Worm (Caenorhabditis elegans) whole organism, L1 larva: Measurements from ENCODE around the gene C15H11.1.

Source experiments
- C04F5.9 ChIP-seq: sonication (generic microtip); optimal IDR thresholded peaks from 2 replicates; lab custom pipeline; 2016; ENCODE audit warnings: missing genetic modification characterization, missing compliant biosample characterization
- C16A3.4 ChIP-seq: fragments of 150-350 bp; optimal IDR thresholded peaks from 2 replicates; lab custom pipeline; 2014; ENCODE audit warnings: missing biosample characterization, missing genetic modification characterization
- Y116A8C.19 ChIP-seq: sonication (generic microtip); optimal IDR thresholded peaks from 2 replicates; lab custom pipeline; 2016; ENCODE audit warnings: missing compliant biosample characterization, missing genetic modification characterization, borderline replicate concordance
- aha-1 ChIP-seq: fragments of 150-350 bp; optimal IDR thresholded peaks from 2 replicates; lab custom pipeline; 2014; ENCODE audit warnings: missing biosample characterization, missing genetic modification characterization
- alr-1 ChIP-seq: fragments of 200-800 bp; sonication (Bioruptor generic); optimal IDR thresholded peaks from 2 replicates; lab custom pipeline; 2018; ENCODE audit warnings: borderline replicate concordance, mild to moderate bottlenecking, missing genetic modification characterization, missing compliant biosample characterization
- aly-2 ChIP-seq: fragments of 150-350 bp; optimal IDR thresholded peaks from 2 replicates; lab custom pipeline; 2014; ENCODE audit warnings: missing biosample characterization, missing genetic modification characterization
- blmp-1 ChIP-seq: fragments of 150-350 bp; optimal IDR thresholded peaks from 2 replicates; lab custom pipeline; 2014; ENCODE audit warnings: missing biosample characterization, missing genetic modification characterization
- ceh-63 ChIP-seq: fragments of 200-800 bp; sonication (Bioruptor generic); optimal IDR thresholded peaks from 2 replicates; lab custom pipeline; 2018; ENCODE audit warnings: mild to moderate bottlenecking, missing genetic modification characterization, missing compliant biosample characterization
- ceh-8 ChIP-seq: fragments of 200-800 bp; sonication (Bioruptor generic); optimal IDR thresholded peaks from 2 replicates; lab custom pipeline; 2018; ENCODE audit warnings: mild to moderate bottlenecking, missing genetic modification characterization, moderate library complexity, missing compliant biosample characterization
- ceh-82 ChIP-seq, 3 experiments: fragments of 150-350 bp in 1 of 3; sonication (generic microtip) in 2 of 3; optimal IDR thresholded peaks; 2 replicates each; lab custom pipeline; 2014 to 2017; ENCODE audit warnings: missing biosample characterization in 3 of 3, missing genetic modification characterization in 3 of 3
- ceh-88 ChIP-seq: fragments of 200-800 bp; sonication (Bioruptor generic); IDR thresholded peaks from 2 replicates; pipeline ENCODE4 v1.3.6; 2022; ENCODE audit warnings: missing genetic modification characterization, missing compliant biosample characterization
- ceh-90 ChIP-seq: sonication (generic microtip); optimal IDR thresholded peaks from 2 replicates; lab custom pipeline; 2016; ENCODE audit warnings: missing genetic modification characterization, missing compliant biosample characterization
- ces-1 ChIP-seq: fragments of 150-350 bp; optimal IDR thresholded peaks from 2 replicates; lab custom pipeline; 2014; ENCODE audit warnings: missing biosample characterization, missing genetic modification reagents, missing genetic modification characterization
- dsc-1 ChIP-seq: sonication (generic microtip); optimal IDR thresholded peaks from 2 replicates; lab custom pipeline; 2016; ENCODE audit warnings: mild to moderate bottlenecking, missing genetic modification characterization, missing compliant biosample characterization
- efl-3 ChIP-seq: fragments of 200-800 bp; sonication (Bioruptor generic); optimal IDR thresholded peaks from 2 replicates; lab custom pipeline; 2018; ENCODE audit warnings: mild to moderate bottlenecking, missing genetic modification characterization, missing compliant biosample characterization
- egl-27 ChIP-seq, 2 experiments: fragments of 150-350 bp in 1 of 2; sonication (generic microtip); optimal IDR thresholded peaks; 3 replicates each; lab custom pipeline; 2017 to 2018; ENCODE audit warnings: missing biosample characterization in 2 of 2, missing genetic modification characterization in 2 of 2, missing genetic modification reagents in 2 of 2
- elt-2 ChIP-seq: sonication (generic microtip); optimal IDR thresholded peaks from 2 replicates; lab custom pipeline; 2016; ENCODE audit warnings: missing genetic modification characterization, mild to moderate bottlenecking, inconsistent platforms, missing compliant biosample characterization, missing genetic modification reagents
- elt-3 ChIP-seq, 6 experiments: fragments of 150-350 bp in 1 of 6; sonication (generic microtip); optimal IDR thresholded peaks; 2 replicates each; lab custom pipeline; 2017 to 2018; ENCODE audit warnings: missing biosample characterization in 6 of 6, missing genetic modification characterization in 6 of 6, inconsistent platforms in 1 of 6
- ets-5 ChIP-seq: fragments of 200-800 bp; sonication (Bioruptor generic); IDR thresholded peaks from 2 replicates; pipeline ENCODE4 v1.3.6; 2022; ENCODE audit warnings: missing genetic modification characterization, missing compliant biosample characterization
- fkh-8 ChIP-seq: sonication (generic microtip); optimal IDR thresholded peaks from 2 replicates; lab custom pipeline; 2016; ENCODE audit warnings: mild to moderate bottlenecking, missing genetic modification characterization, missing compliant biosample characterization
- grh-1 ChIP-seq: fragments of 200-800 bp; sonication (Bioruptor generic); IDR thresholded peaks from 2 replicates; pipeline ENCODE4 v1.3.6; 2022; ENCODE audit warnings: missing genetic modification reagents, missing genetic modification characterization, missing compliant biosample characterization
- hlh-17 ChIP-seq: fragments of 200-800 bp; sonication (Bioruptor generic); optimal IDR thresholded peaks from 2 replicates; lab custom pipeline; 2018; ENCODE audit warnings: missing genetic modification characterization, mild to moderate bottlenecking, missing compliant biosample characterization, moderate library complexity, borderline replicate concordance
- hlh-4 ChIP-seq: sonication (generic microtip); optimal IDR thresholded peaks from 2 replicates; lab custom pipeline; 2016; ENCODE audit warnings: mild to moderate bottlenecking, missing genetic modification characterization, missing compliant biosample characterization
- hpl-2 ChIP-seq: fragments of 150-350 bp; optimal IDR thresholded peaks from 2 replicates; lab custom pipeline; 2014; ENCODE audit warnings: missing biosample characterization, missing genetic modification reagents, missing genetic modification characterization
- irx-1 ChIP-seq: sonication (generic microtip); optimal IDR thresholded peaks from 2 replicates; lab custom pipeline; 2016; ENCODE audit warnings: missing genetic modification characterization, missing compliant biosample characterization
- lin-39 ChIP-seq: fragments of 150-350 bp; optimal IDR thresholded peaks from 2 replicates; lab custom pipeline; 2014; ENCODE audit warnings: missing biosample characterization, missing genetic modification reagents, missing genetic modification characterization
- lir-3 ChIP-seq: sonication (generic microtip); optimal IDR thresholded peaks from 2 replicates; lab custom pipeline; 2016; ENCODE audit warnings: mild to moderate bottlenecking, missing genetic modification characterization, moderate library complexity, missing compliant biosample characterization; ENCODE audit not compliant: poor library complexity
- lsy-2 ChIP-seq, 2 experiments: fragments of 150-350 bp; optimal IDR thresholded peaks; 2 replicates each; lab custom pipeline; 2014; ENCODE audit warnings: missing biosample characterization in 2 of 2, missing genetic modification characterization in 2 of 2
- mdl-1 ChIP-seq, 2 experiments: fragments of 150-350 bp; optimal IDR thresholded peaks; 2 replicates each; lab custom pipeline; 2014 to 2017; ENCODE audit warnings: missing biosample characterization in 2 of 2, missing genetic modification characterization in 2 of 2, inconsistent platforms in 1 of 2
- nhr-12 ChIP-seq: sonication (generic microtip); optimal IDR thresholded peaks from 2 replicates; lab custom pipeline; 2017; ENCODE audit warnings: missing biosample characterization, missing genetic modification characterization
- nhr-19 ChIP-seq: fragments of 200-800 bp; sonication (Bioruptor generic); conservative IDR thresholded peaks from 2 replicates; pipeline ENCODE4 v1.3.6; 2022; ENCODE audit warnings: missing genetic modification characterization, missing compliant biosample characterization
- nhr-237 ChIP-seq: fragments of 150-350 bp; optimal IDR thresholded peaks from 2 replicates; lab custom pipeline; 2014; ENCODE audit warnings: missing biosample characterization, missing genetic modification characterization
- nhr-47 ChIP-seq: sonication (generic microtip); optimal IDR thresholded peaks from 2 replicates; lab custom pipeline; 2016; ENCODE audit warnings: mild to moderate bottlenecking, missing genetic modification characterization, moderate library complexity, missing compliant biosample characterization
- nhr-71 ChIP-seq: sonication (generic microtip); optimal IDR thresholded peaks from 2 replicates; lab custom pipeline; 2016; ENCODE audit warnings: mild to moderate bottlenecking, missing genetic modification characterization, moderate library complexity, missing compliant biosample characterization
- nhr-77 ChIP-seq: fragments of 150-350 bp; optimal IDR thresholded peaks from 2 replicates; lab custom pipeline; 2014; ENCODE audit warnings: missing biosample characterization, missing genetic modification characterization
- nhr-84 ChIP-seq: sonication (generic microtip); optimal IDR thresholded peaks from 2 replicates; lab custom pipeline; 2017; ENCODE audit warnings: missing biosample characterization, missing genetic modification characterization
- nhr-85 ChIP-seq: sonication (generic microtip); peaks from one replicate; lab custom pipeline; 2016; ENCODE audit warnings: missing genetic modification characterization, inconsistent platforms, missing compliant biosample characterization
- nhr-90 ChIP-seq: sonication (generic microtip); optimal IDR thresholded peaks from 2 replicates; lab custom pipeline; 2016; ENCODE audit warnings: mild to moderate bottlenecking, missing genetic modification characterization, missing compliant biosample characterization; ENCODE audit not compliant: poor library complexity
- rnt-1 ChIP-seq: sonication (generic microtip); optimal IDR thresholded peaks from 2 replicates; lab custom pipeline; 2016; ENCODE audit warnings: mild to moderate bottlenecking, missing genetic modification characterization, moderate library complexity, missing compliant biosample characterization
- snu-23 ChIP-seq: sonication (generic microtip); optimal IDR thresholded peaks from 2 replicates; lab custom pipeline; 2016; ENCODE audit warnings: missing genetic modification characterization, missing compliant biosample characterization
- sox-4 ChIP-seq: sonication (generic microtip); optimal IDR thresholded peaks from 2 replicates; lab custom pipeline; 2016; ENCODE audit warnings: missing genetic modification characterization, missing compliant biosample characterization
- sup-37 ChIP-seq: fragments of 200-800 bp; sonication (Bioruptor generic); optimal IDR thresholded peaks from 2 replicates; lab custom pipeline; 2018; ENCODE audit warnings: mild to moderate bottlenecking, missing genetic modification characterization, missing compliant biosample characterization
- swsn-7 ChIP-seq: sonication (generic microtip); optimal IDR thresholded peaks from 2 replicates; lab custom pipeline; 2016; ENCODE audit warnings: missing genetic modification characterization, missing compliant biosample characterization
- tlp-1 ChIP-seq: fragments of 150-350 bp; optimal IDR thresholded peaks from 2 replicates; lab custom pipeline; 2014; ENCODE audit warnings: missing biosample characterization, missing genetic modification characterization
- unc-130 ChIP-seq: fragments of 150-350 bp; optimal IDR thresholded peaks from 2 replicates; lab custom pipeline; 2017; ENCODE audit warnings: missing biosample characterization, missing genetic modification characterization, inconsistent platforms
- unc-30 ChIP-seq: sonication (generic microtip); optimal IDR thresholded peaks from 2 replicates; lab custom pipeline; 2017; ENCODE audit warnings: missing biosample characterization, missing genetic modification characterization
- unc-62 ChIP-seq: fragments of 150-350 bp; optimal IDR thresholded peaks from 2 replicates; lab custom pipeline; 2014; ENCODE audit warnings: missing biosample characterization, missing genetic modification reagents, missing genetic modification characterization
- unc-86 ChIP-seq: sonication (generic microtip); optimal IDR thresholded peaks from 2 replicates; lab custom pipeline; 2016; ENCODE audit warnings: missing genetic modification characterization, missing compliant biosample characterization
- unc-98 ChIP-seq: fragments of 200-800 bp; sonication (Bioruptor generic); IDR thresholded peaks from 2 replicates; pipeline ENCODE4 v1.3.6; 2022; ENCODE audit warnings: missing genetic modification characterization, missing compliant biosample characterization
- zag-1 ChIP-seq: fragments of 150-350 bp; optimal IDR thresholded peaks from 2 replicates; lab custom pipeline; 2014; ENCODE audit warnings: missing biosample characterization, missing genetic modification characterization
- ztf-4 ChIP-seq: fragments of 150-350 bp; optimal IDR thresholded peaks from 2 replicates; lab custom pipeline; 2014; ENCODE audit warnings: missing biosample characterization, missing genetic modification characterization

The C15H11.1 gene

ce11 chrV:14424958-14425492 lies 31.4 kb downstream of the C15H11.1 start, which contains the start of gene rrsr-1 (continued):
- peak; percentile 42 for TF ChIP-seq nhr-19 (GFP tag; lab: Robert Waterston, UW)
- no peak for TF ChIP-seq Y116A8C.19 (tag; lab: Kevin White, UChicago)
- no peak for TF ChIP-seq nhr-84 (tag; lab: Kevin White, UChicago)
- no peak for TF ChIP-seq unc-98
- no peak for TF ChIP-seq aha-1 (tag; lab: Kevin White, UChicago)
- TF ChIP-seq sup-37 = no peak
- no peak for TF ChIP-seq mdl-1 (tag; optimal IDR thresholded peaks at IDR 0.05; lab: Kevin White, UChicago)
- TF ChIP-seq swsn-7 (tag; lab: Kevin White, UChicago) = peak; percentile 64
- TF ChIP-seq snu-23 (GFP tag; lab: Kevin White, UChicago) = no peak
- no peak for TF ChIP-seq ces-1 (GFP tag; lab: Kevin White, UChicago)
- TF ChIP-seq rnt-1 = peak; percentile 78
- TF ChIP-seq lsy-2 (tag; optimal IDR thresholded peaks at IDR 0.05; lab: Kevin White, UChicago) = peak in 1 of 2 experiments; percentile 40
- peak; percentile 23 for TF ChIP-seq C16A3.4 (tag; lab: Kevin White, UChicago)
- no peak for TF ChIP-seq ceh-88 (GFP tag; lab: Robert Waterston, UW)
- no peak for TF ChIP-seq nhr-237 (tag; lab: Kevin White, UChicago)
- TF ChIP-seq unc-62 = no peak
- TF ChIP-seq nhr-90 (tag; lab: Kevin White, UChicago) = peak; percentile 60
- TF ChIP-seq lir-3 = peak; percentile 15
- TF ChIP-seq aly-2 (tag; lab: Kevin White, UChicago) = no peak
- no peak for TF ChIP-seq hlh-17 (GFP tag; lab: Kevin White, UChicago)
- no peak for TF ChIP-seq nhr-85 (tag; lab: Kevin White, UChicago)
- TF ChIP-seq sox-4 (tag; lab: Kevin White, UChicago) = peak; percentile 15
- TF ChIP-seq nhr-47 (tag; lab: Kevin White, UChicago) = peak; percentile 68
- TF ChIP-seq nhr-77 (tag; lab: Kevin White, UChicago) = no peak
- no peak for TF ChIP-seq ceh-8 (GFP tag; lab: Kevin White, UChicago)
- no peak for TF ChIP-seq ceh-90 (tag; lab: Kevin White, UChicago)
- peak; percentile 21 for TF ChIP-seq blmp-1 (tag; lab: Kevin White, UChicago)
- no peak for TF ChIP-seq nhr-71 (tag; lab: Kevin White, UChicago)
- TF ChIP-seq hpl-2 (GFP tag; lab: Kevin White, UChicago) = no peak
- TF ChIP-seq nhr-12 = no peak
- no peak for TF ChIP-seq elt-3 (tag; optimal IDR thresholded peaks at IDR 0.05; lab: Kevin White, UChicago)
- no peak for TF ChIP-seq tlp-1 (tag; lab: Kevin White, UChicago)
- no peak for TF ChIP-seq C04F5.9 (tag; lab: Kevin White, UChicago)
- no peak for TF ChIP-seq fkh-8 (tag; lab: Kevin White, UChicago)
- TF ChIP-seq zag-1 = no peak
- no peak for TF ChIP-seq hlh-4
- no peak for TF ChIP-seq efl-3 (GFP tag; lab: Kevin White, UChicago)
- TF ChIP-seq unc-86 (tag; lab: Kevin White, UChicago) = peak; percentile 19
- TF ChIP-seq lin-39 = peak; percentile 6
- no peak for TF ChIP-seq ceh-63
- peak; percentile 29 for TF ChIP-seq irx-1 (tag; lab: Kevin White, UChicago)
- TF ChIP-seq unc-130 (tag; lab: Kevin White, UChicago) = peak; percentile 75
- TF ChIP-seq grh-1 (GFP tag; lab: Robert Waterston, UW) = no peak
- TF ChIP-seq ets-5 (GFP tag; lab: Robert Waterston, UW) = no peak
- no peak for TF ChIP-seq alr-1
- TF ChIP-seq ztf-4 (tag; lab: Kevin White, UChicago) = no peak
- no peak for TF ChIP-seq unc-30 (tag; lab: Kevin White, UChicago)
- no peak for TF ChIP-seq elt-2 (tag; lab: Kevin White, UChicago)
- peak in 2 of 3 experiments; percentile 20 to 34 for TF ChIP-seq ceh-82 (tag; optimal IDR thresholded peaks at IDR 0.05; lab: Kevin White, UChicago)
- TF ChIP-seq dsc-1 (tag; lab: Kevin White, UChicago) = peak; percentile 36
- no peak for TF ChIP-seq egl-27 (tag; optimal IDR thresholded peaks at IDR 0.05; lab: Kevin White, UChicago)
